Fruit fly (Drosophila melanogaster) whole organism, embryonic: ENCODE data around the gene CG34026.

Experiments
- BtbVII ChIP-seq: fragments of 200-800 bp; sonication (Bioruptor generic); optimal IDR thresholded peaks from 3 replicates; lab custom pipeline; 2017; ENCODE audit warnings: missing biosample characterization, mild to moderate bottlenecking, missing genetic modification characterization
- CG10147 ChIP-seq: fragments of 200-800 bp; sonication (Bioruptor generic); optimal IDR thresholded peaks from 2 replicates; lab custom pipeline; 2019; ENCODE audit warnings: missing biosample characterization, mild to moderate bottlenecking, missing genetic modification characterization, moderate library complexity
- CG1024 ChIP-seq: fragments of 200-800 bp; sonication (Bioruptor generic); IDR thresholded peaks from 2 replicates; pipeline ENCODE4 v1.3.6; 2022; ENCODE audit warnings: missing biosample characterization, missing genetic modification characterization
- CG10274 ChIP-seq: fragments of 200-800 bp; sonication (Bioruptor generic); optimal IDR thresholded peaks from 3 replicates; lab custom pipeline; 2017; ENCODE audit warnings: missing biosample characterization, mild to moderate bottlenecking, missing genetic modification characterization
- CG12769 ChIP-seq: fragments of 200-800 bp; sonication (Bioruptor generic); optimal IDR thresholded peaks from 2 replicates; lab custom pipeline; 2019; ENCODE audit warnings: missing biosample characterization, mild to moderate bottlenecking, missing genetic modification characterization, moderate library complexity
- CG13287 ChIP-seq: fragments of 200-800 bp; sonication (Bioruptor generic); IDR thresholded peaks from 2 replicates; pipeline ENCODE4 v1.3.6; 2022; ENCODE audit warnings: missing biosample characterization, missing genetic modification characterization; ENCODE audit not compliant: partially characterized antibody
- CG17186 ChIP-seq: fragments of 200-800 bp; sonication (Bioruptor generic); optimal IDR thresholded peaks from 3 replicates; lab custom pipeline; 2017; ENCODE audit warnings: missing biosample characterization, missing genetic modification reagents, missing genetic modification characterization
- CG17328 ChIP-seq: fragments of 200-800 bp; sonication (Bioruptor generic); IDR thresholded peaks from 2 replicates; pipeline ENCODE4 v1.3.6; 2022; ENCODE audit warnings: missing biosample characterization, missing genetic modification characterization
- CG1832 ChIP-seq: fragments of 200-800 bp; sonication (Bioruptor generic); optimal IDR thresholded peaks from 2 replicates; lab custom pipeline; 2017; ENCODE audit warnings: missing biosample characterization, mild to moderate bottlenecking, missing genetic modification characterization, inconsistent platforms
- CG18764 ChIP-seq: fragments of 200-800 bp; sonication (Bioruptor generic); optimal IDR thresholded peaks from 3 replicates; lab custom pipeline; 2016; ENCODE audit warnings: missing biosample characterization, missing genetic modification characterization
- CG2678 ChIP-seq: fragments of 200-800 bp; sonication (Bioruptor generic); optimal IDR thresholded peaks from 3 replicates; lab custom pipeline; 2019; ENCODE audit warnings: missing biosample characterization, mild to moderate bottlenecking, missing genetic modification characterization, moderate library complexity
- CG31365 ChIP-seq: fragments of 200-800 bp; sonication (Bioruptor generic); optimal IDR thresholded peaks from 2 replicates; lab custom pipeline; 2018; ENCODE audit warnings: missing biosample characterization, mild to moderate bottlenecking, missing genetic modification characterization
- CG4730 ChIP-seq: fragments of 200-800 bp; sonication (Bioruptor generic); IDR thresholded peaks from 2 replicates; pipeline ENCODE4 v1.3.6; 2022; ENCODE audit warnings: missing biosample characterization, missing genetic modification characterization
- CG5245 ChIP-seq: fragments of 200-800 bp; sonication (Bioruptor generic); optimal IDR thresholded peaks from 3 replicates; lab custom pipeline; 2016; ENCODE audit warnings: missing biosample characterization, missing genetic modification characterization
- CG5953 ChIP-seq: fragments of 200-800 bp; sonication (Bioruptor generic); IDR thresholded peaks from 2 replicates; pipeline ENCODE4 v1.3.6; 2022; ENCODE audit warnings: missing biosample characterization, missing genetic modification characterization
- CG6175 ChIP-seq: fragments of 200-800 bp; sonication (Bioruptor generic); IDR thresholded peaks from 3 replicates; pipeline ENCODE4 v1.3.6; 2022; ENCODE audit warnings: missing biosample characterization, missing genetic modification characterization
- CG6689 ChIP-seq: fragments of 200-800 bp; sonication (Bioruptor generic); IDR thresholded peaks from 2 replicates; pipeline ENCODE4 v1.3.6; 2022; ENCODE audit warnings: missing biosample characterization, missing genetic modification characterization
- CG8388 ChIP-seq: fragments of 200-800 bp; sonication (Bioruptor generic); optimal IDR thresholded peaks from 2 replicates; lab custom pipeline; 2019; ENCODE audit warnings: missing biosample characterization, mild to moderate bottlenecking, missing genetic modification characterization, moderate library complexity
- Chrac-16 ChIP-seq: fragments of 200-800 bp; sonication (Bioruptor generic); optimal IDR thresholded peaks from 3 replicates; lab custom pipeline; 2016; ENCODE audit warnings: missing biosample characterization, missing genetic modification characterization
- D19B ChIP-seq: fragments of 200-800 bp; sonication (Bioruptor generic); optimal IDR thresholded peaks from 2 replicates; lab custom pipeline; 2017; ENCODE audit warnings: missing biosample characterization, mild to moderate bottlenecking, missing genetic modification characterization
- Dp ChIP-seq: fragments of 200-800 bp; sonication (Bioruptor generic); optimal IDR thresholded peaks from 2 replicates; lab custom pipeline; 2018; ENCODE audit warnings: missing biosample characterization, mild to moderate bottlenecking, missing genetic modification characterization, moderate library complexity
- E2f1 ChIP-seq: fragments of 200-800 bp; sonication (Bioruptor generic); IDR thresholded peaks from 2 replicates; pipeline ENCODE4 v1.3.6; 2022; ENCODE audit warnings: missing biosample characterization, missing genetic modification characterization
- Gug ChIP-seq: fragments of 200-800 bp; sonication (Bioruptor generic); IDR thresholded peaks from 4 replicates; pipeline ENCODE4 v1.3.6; 2022; ENCODE audit warnings: missing biosample characterization, missing genetic modification characterization
- Hmr ChIP-seq: fragments of 200-800 bp; sonication (Bioruptor generic); optimal IDR thresholded peaks from 3 replicates; lab custom pipeline; 2017; ENCODE audit warnings: mild to moderate bottlenecking, missing biosample characterization, missing genetic modification reagents, missing genetic modification characterization
- Hsf ChIP-seq: fragments of 200-800 bp; sonication (Bioruptor generic); optimal IDR thresholded peaks from 3 replicates; lab custom pipeline; 2016; ENCODE audit warnings: missing biosample characterization, missing genetic modification characterization
- MBD-R2 ChIP-seq: fragments of 200-800 bp; sonication (Bioruptor generic); IDR thresholded peaks from 2 replicates; pipeline ENCODE4 v1.3.6; 2022; ENCODE audit warnings: missing biosample characterization, missing genetic modification characterization
- Sry-β ChIP-seq: fragments of 200-800 bp; sonication (Bioruptor generic); optimal IDR thresholded peaks from 2 replicates; lab custom pipeline; 2018; ENCODE audit warnings: missing biosample characterization, mild to moderate bottlenecking, missing genetic modification characterization, moderate library complexity
- Stat92E ChIP-seq, 3 experiments: fragments of >200 bp in 2 of 3; fragments of 200-800 bp in 1 of 3; sonication (Bioruptor generic) in 1 of 3; optimal IDR thresholded peaks; 2 replicates each; lab custom pipeline; 2017 to 2019; ENCODE audit warnings: missing biosample characterization in 3 of 3, missing genetic modification characterization in 3 of 3, mild to moderate bottlenecking in 1 of 3, moderate library complexity in 1 of 3
- TFAM ChIP-seq: fragments of 200-800 bp; sonication (Bioruptor generic); optimal IDR thresholded peaks from 2 replicates; lab custom pipeline; 2017; ENCODE audit warnings: missing biosample characterization, missing genetic modification characterization, inconsistent platforms
- ab ChIP-seq: fragments of 200-800 bp; sonication (Bioruptor generic); optimal IDR thresholded peaks from 2 replicates; lab custom pipeline; 2016; ENCODE audit warnings: missing biosample characterization, missing genetic modification characterization
- bowl ChIP-seq: fragments of 200-800 bp; sonication (Bioruptor generic); IDR thresholded peaks from 2 replicates; pipeline ENCODE4 v1.3.6; 2022; ENCODE audit warnings: missing biosample characterization, missing genetic modification characterization
- cad ChIP-seq: fragments of >200 bp; optimal IDR thresholded peaks from 2 replicates; lab custom pipeline; 2017; ENCODE audit warnings: missing biosample characterization, missing genetic modification characterization
- cato ChIP-seq: fragments of 200-800 bp; sonication (Bioruptor generic); optimal IDR thresholded peaks from 2 replicates; lab custom pipeline; 2016; ENCODE audit warnings: missing biosample characterization, missing genetic modification characterization, borderline replicate concordance
- chif ChIP-seq, 2 experiments: fragments of 200-800 bp; sonication (Bioruptor generic); optimal IDR thresholded peaks; 3 replicates each; lab custom pipeline; 2016; ENCODE audit warnings: missing biosample characterization in 2 of 2, missing genetic modification characterization in 2 of 2
- crol ChIP-seq: fragments of 200-800 bp; sonication (Bioruptor generic); IDR thresholded peaks from 2 replicates; pipeline ENCODE4 v1.3.6; 2022; ENCODE audit warnings: missing biosample characterization, missing genetic modification characterization
- dmrt99B ChIP-seq: fragments of 200-800 bp; sonication (Bioruptor generic); optimal IDR thresholded peaks from 2 replicates; lab custom pipeline; 2018; ENCODE audit warnings: missing biosample characterization, mild to moderate bottlenecking, missing genetic modification characterization, moderate library complexity
- dysf ChIP-seq: fragments of 200-800 bp; sonication (Bioruptor generic); IDR thresholded peaks from 3 replicates; pipeline ENCODE4 v1.3.6; 2022; ENCODE audit warnings: missing biosample characterization, missing genetic modification characterization
- gce ChIP-seq: fragments of 200-800 bp; sonication (Bioruptor generic); IDR thresholded peaks from 3 replicates; pipeline ENCODE4 v1.3.6; 2022; ENCODE audit warnings: missing biosample characterization, missing genetic modification characterization
- gcm2 ChIP-seq: fragments of 200-800 bp; sonication (Bioruptor generic); optimal IDR thresholded peaks from 2 replicates; lab custom pipeline; 2016; ENCODE audit warnings: missing biosample characterization, missing genetic modification characterization
- gem ChIP-seq: fragments of 200-800 bp; sonication (Bioruptor generic); optimal IDR thresholded peaks from 2 replicates; lab custom pipeline; 2019; ENCODE audit warnings: missing biosample characterization, mild to moderate bottlenecking, missing genetic modification characterization, moderate library complexity
- nmo ChIP-seq: fragments of 200-800 bp; sonication (Bioruptor generic); optimal IDR thresholded peaks from 2 replicates; lab custom pipeline; 2018; ENCODE audit warnings: missing biosample characterization, mild to moderate bottlenecking, missing genetic modification characterization, moderate library complexity
- prd ChIP-seq, 3 experiments: fragments of >200 bp in 2 of 3; fragments of 200-800 bp in 1 of 3; sonication (Bioruptor generic) in 1 of 3; optimal IDR thresholded peaks in 2 of 3; IDR thresholded peaks in 1 of 3; 2 replicates in 2 of 3; 3 replicates in 1 of 3; pipeline versions ENCODE4 v1.3.6 to Lab custom; 2017 to 2022; ENCODE audit warnings: missing biosample characterization in 1 of 3, missing genetic modification characterization in 1 of 3
- ranshi ChIP-seq: fragments of 200-800 bp; sonication (Bioruptor generic); IDR thresholded peaks from 2 replicates; pipeline ENCODE4 v1.3.6; 2022; ENCODE audit warnings: missing biosample characterization, missing genetic modification characterization
- sc ChIP-seq, 3 experiments: fragments of >200 bp in 2 of 3; fragments of 200-800 bp in 1 of 3; sonication (Bioruptor generic) in 1 of 3; optimal IDR thresholded peaks; 2 replicates in 2 of 3; 3 replicates in 1 of 3; lab custom pipeline; 2017; ENCODE audit warnings: mild to moderate bottlenecking in 1 of 3, missing biosample characterization in 1 of 3, missing genetic modification characterization in 1 of 3, missing genetic modification reagents in 1 of 3
- sisA ChIP-seq: fragments of 200-800 bp; sonication (Bioruptor generic); IDR thresholded peaks from 2 replicates; pipeline ENCODE4 v1.3.6; 2022; ENCODE audit warnings: missing biosample characterization, missing genetic modification characterization

CG34026 gene

dm6 chrX:9554346-9554808, 20.8 kb downstream of the CG34026 start, which contains the start of gene RpS28b (continued):
- peak; percentile 92 for TF ChIP-seq CG17328 (GFP tag; lab: Robert Waterston, UW)
- peak; percentile 66 for TF ChIP-seq CG6689
- TF ChIP-seq dysf (GFP tag; lab: Robert Waterston, UW) = peak; percentile 88
- TF ChIP-seq cato (GFP tag; lab: Kevin White, UChicago) = peak; percentile 49
- no peak for TF ChIP-seq prd (optimal IDR thresholded peaks at IDR 0.05; lab: Kevin White, UChicago)
- peak; percentile 81 for TF ChIP-seq prd (GFP tag; IDR thresholded peaks at IDR 0.05; lab: Robert Waterston, UW)
- no peak for TF ChIP-seq dmrt99B (tag; lab: Kevin White, UChicago)
- peak; percentile 94 for TF ChIP-seq CG6175 (GFP tag; lab: Robert Waterston, UW)
- TF ChIP-seq Hsf = peak; percentile 88
- no peak for TF ChIP-seq Stat92E (GFP tag; optimal IDR thresholded peaks at IDR 0.05; lab: Kevin White, UChicago)
- peak; percentile 47; the same call in 1 of the 2 replicates for TF ChIP-seq MBD-R2 (GFP tag; lab: Robert Waterston, UW)
- peak; percentile 95 for TF ChIP-seq CG5953 (GFP tag; lab: Robert Waterston, UW)
- peak; percentile 66 for TF ChIP-seq gcm2 (GFP tag; lab: Kevin White, UChicago)
- TF ChIP-seq CG13287 = peak; percentile 57
- peak; percentile 89 for TF ChIP-seq Sry-β
- peak; percentile 92 for TF ChIP-seq gce (GFP tag; lab: Robert Waterston, UW)
- TF ChIP-seq bowl = peak; percentile 81
- peak; percentile 34 for TF ChIP-seq ab (GFP tag; lab: Kevin White, UChicago)
- TF ChIP-seq CG1832 (GFP tag; lab: Kevin White, UChicago) = no peak
- peak; percentile 66 for TF ChIP-seq TFAM (GFP tag; lab: Kevin White, UChicago)
- no peak for TF ChIP-seq sc (optimal IDR thresholded peaks at IDR 0.05; lab: Kevin White, UChicago)
- peak; percentile 82 for TF ChIP-seq sc (GFP tag; optimal IDR thresholded peaks at IDR 0.05; lab: Kevin White, UChicago)
- TF ChIP-seq CG12769 (tag; lab: Kevin White, UChicago) = no peak
- TF ChIP-seq Hmr (GFP tag; lab: Kevin White, UChicago) = peak; percentile 95
- peak; percentile 26 for TF ChIP-seq Dp (GFP tag; lab: Kevin White, UChicago)
- TF ChIP-seq Chrac-16 (GFP tag; lab: Kevin White, UChicago) = peak; percentile 17
- TF ChIP-seq cad (GFP tag; lab: Kevin White, UChicago) = no peak
- TF ChIP-seq ranshi (GFP tag; lab: Robert Waterston, UW) = peak; percentile 90
- peak; percentile 89 for TF ChIP-seq CG10274 (GFP tag; lab: Kevin White, UChicago)
- TF ChIP-seq CG2678 = peak; percentile 62
- TF ChIP-seq CG17186 (GFP tag; lab: Kevin White, UChicago) = peak; percentile 92
- TF ChIP-seq gem = peak; percentile 29
- peak; percentile 89 for TF ChIP-seq CG4730
- TF ChIP-seq Gug = peak; percentile 92
- peak; percentile 78 for TF ChIP-seq CG5245
- peak; percentile 64 for TF ChIP-seq nmo
- peak; percentile 81 for TF ChIP-seq CG31365 (tag; lab: Kevin White, UChicago)
- peak; percentile 54 for TF ChIP-seq CG8388 (GFP tag; lab: Kevin White, UChicago)
- TF ChIP-seq CG1024 (GFP tag; lab: Robert Waterston, UW) = peak; percentile 92
- peak; percentile 68 to 85 for TF ChIP-seq chif (GFP tag; optimal IDR thresholded peaks at IDR 0.05; lab: Kevin White, UChicago)
- TF ChIP-seq sisA (GFP tag; lab: Robert Waterston, UW) = peak; percentile 87
- peak; percentile 68 for TF ChIP-seq CG10147 (GFP tag; lab: Kevin White, UChicago)
- peak; percentile 89 for TF ChIP-seq BtbVII (GFP tag; lab: Kevin White, UChicago)
- peak; percentile 43; the same call in 1 of the 2 replicates for TF ChIP-seq crol (GFP tag; lab: Robert Waterston, UW)
- TF ChIP-seq CG18764 (GFP tag; lab: Kevin White, UChicago) = peak; percentile 71
- TF ChIP-seq D19B (GFP tag; lab: Kevin White, UChicago) = peak; percentile 78
- TF ChIP-seq E2f1 (GFP tag; lab: Robert Waterston, UW) = peak; percentile 88
